Fruit fly (Drosophila melanogaster) whole organism, embryonic: ENCODE results near the gene CG6153.

Experiments used
- CG10543 ChIP-seq: fragments of 200-800 bp; sonication (Bioruptor generic); optimal IDR thresholded peaks from 3 replicates; lab custom pipeline; 2017; ENCODE audit warnings: missing biosample characterization, mild to moderate bottlenecking, missing genetic modification characterization, moderate library complexity
- CG12071 ChIP-seq: fragments of 200-800 bp; sonication (Bioruptor generic); optimal IDR thresholded peaks from 3 replicates; lab custom pipeline; 2018; ENCODE audit warnings: missing biosample characterization, mild to moderate bottlenecking, missing genetic modification characterization
- CG12391 ChIP-seq: fragments of 200-800 bp; sonication (Bioruptor generic); optimal IDR thresholded peaks from 3 replicates; lab custom pipeline; 2018; ENCODE audit warnings: missing biosample characterization, mild to moderate bottlenecking, missing genetic modification characterization, moderate library complexity
- CG13775 ChIP-seq: fragments of 200-800 bp; sonication (Bioruptor generic); optimal IDR thresholded peaks from 3 replicates; lab custom pipeline; 2017; ENCODE audit warnings: missing biosample characterization, mild to moderate bottlenecking, missing genetic modification characterization
- CG2199 ChIP-seq: fragments of 200-800 bp; sonication (Bioruptor generic); IDR thresholded peaks from 3 replicates; pipeline ENCODE4 v1.3.6; 2022; ENCODE audit warnings: missing biosample characterization, missing genetic modification characterization
- CG6765 ChIP-seq: fragments of 200-800 bp; sonication (Bioruptor generic); optimal IDR thresholded peaks from 3 replicates; lab custom pipeline; 2017; ENCODE audit warnings: missing biosample characterization, mild to moderate bottlenecking, missing genetic modification characterization
- CG8281 ChIP-seq: fragments of 200-800 bp; sonication (Bioruptor generic); optimal IDR thresholded peaks from 2 replicates; lab custom pipeline; 2018; ENCODE audit warnings: missing biosample characterization, mild to moderate bottlenecking, missing genetic modification characterization, moderate library complexity
- Optix ChIP-seq: fragments of 200-800 bp; sonication (Bioruptor generic); IDR thresholded peaks from 3 replicates; pipeline ENCODE4 v1.3.6; 2022; ENCODE audit warnings: missing biosample characterization, missing genetic modification characterization
- Sox102F ChIP-seq: fragments of 200-800 bp; sonication (Bioruptor generic); optimal IDR thresholded peaks from 2 replicates; lab custom pipeline; 2018; ENCODE audit warnings: missing biosample characterization, mild to moderate bottlenecking, missing genetic modification characterization, moderate library complexity
- cato ChIP-seq: fragments of 200-800 bp; sonication (Bioruptor generic); optimal IDR thresholded peaks from 2 replicates; lab custom pipeline; 2016; ENCODE audit warnings: missing biosample characterization, missing genetic modification characterization, borderline replicate concordance
- danr ChIP-seq: fragments of 200-800 bp; sonication (Bioruptor generic); IDR thresholded peaks from 2 replicates; pipeline ENCODE4 v1.3.6; 2022; ENCODE audit warnings: missing biosample characterization, missing genetic modification characterization
- psq ChIP-seq: fragments of 200-800 bp; sonication (Bioruptor generic); optimal IDR thresholded peaks from 2 replicates; lab custom pipeline; 2017; ENCODE audit warnings: missing biosample characterization, missing genetic modification characterization

dm6 chr2L:12704418-12704920 lies 11.7 kb downstream of the CG6153 start, which contains the start of the genes CG5776 and spict:
- TF ChIP-seq Optix (GFP tag; lab: Robert Waterston, UW) (peak; percentile 64; the same call in 1 of the 3 replicates), CG13775 (GFP tag; lab: Kevin White, UChicago) (peak; percentile 89), psq (GFP tag; lab: Kevin White, UChicago) (peak; percentile 52), danr (GFP tag; lab: Robert Waterston, UW) (no peak), CG12071 (no peak), CG2199 (GFP tag; lab: Robert Waterston, UW) (no peak), CG8281 (no peak), CG6765 (GFP tag; lab: Kevin White, UChicago) (no peak), Sox102F (GFP tag; lab: Kevin White, UChicago) (peak; percentile 80), CG10543 (GFP tag; lab: Kevin White, UChicago) (peak; percentile 80), cato (GFP tag; lab: Kevin White, UChicago) (peak; percentile 4), CG12391 (tag; lab: Kevin White, UChicago) (peak; percentile 92)
